Fruit fly (Drosophila melanogaster): Measurements from ENCODE around the gene Tim23.

The Tim23 gene

DNA sequence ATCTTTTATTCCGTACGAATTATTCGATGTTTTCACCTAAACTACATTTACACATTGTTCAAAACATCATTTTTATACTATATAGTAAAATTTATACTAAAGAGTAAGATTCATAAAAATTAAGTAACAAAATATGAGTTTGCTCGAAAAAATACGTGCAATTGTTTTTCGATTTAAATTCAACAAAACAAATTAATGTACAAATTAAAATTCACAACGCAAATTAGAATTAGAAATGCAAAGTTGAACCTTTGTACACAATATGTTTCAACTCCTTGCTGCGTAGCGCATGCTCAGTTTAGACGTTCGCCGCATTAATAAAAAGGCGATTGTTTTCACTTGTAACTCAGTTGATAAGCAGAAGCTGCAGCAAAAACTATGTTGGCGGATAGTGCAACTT is 2.0 kb downstream of the Tim23 start, which contains the start of gene Gpb5:
Gene Gpb5, plus strand, starts transcription at position 301 of the 400 bp plus-strand sequence.
- TF ChIP-seq ewg (GFP tag; optimal IDR thresholded peaks at IDR 0.05) (peak; percentile 17), p53 (GFP tag; optimal IDR thresholded peaks at IDR 0.05) (no peak), tup (GFP tag; optimal IDR thresholded peaks at IDR 0.05) (no peak), Deaf1 (tag; optimal IDR thresholded peaks at IDR 0.05) (no peak), CG34376 (GFP tag; optimal IDR thresholded peaks at IDR 0.05) (no peak), Optix (GFP tag; IDR thresholded peaks at IDR 0.05) (no peak), Ravus (GFP tag; IDR thresholded peaks at IDR 0.05) (no peak)
